Fruit fly (Drosophila melanogaster) whole organism, embryonic: Measurements from ENCODE around the gene Edg78E.

Source experiments
- Abd-B ChIP-seq: fragments of 200-800 bp; sonication (Bioruptor generic); optimal IDR thresholded peaks from 2 replicates; lab custom pipeline; 2018; ENCODE audit warnings: missing biosample characterization, mild to moderate bottlenecking, missing genetic modification characterization, moderate library complexity
- Ada2b ChIP-seq: fragments of 200-800 bp; sonication (Bioruptor generic); IDR thresholded peaks from 2 replicates; pipeline ENCODE4 v1.3.6; 2022; ENCODE audit warnings: missing biosample characterization, missing genetic modification characterization
- CG10543 ChIP-seq: fragments of 200-800 bp; sonication (Bioruptor generic); optimal IDR thresholded peaks from 3 replicates; lab custom pipeline; 2017; ENCODE audit warnings: missing biosample characterization, mild to moderate bottlenecking, missing genetic modification characterization, moderate library complexity
- CG10979 ChIP-seq: fragments of 200-800 bp; sonication (Bioruptor generic); optimal IDR thresholded peaks from 2 replicates; lab custom pipeline; 2018; ENCODE audit warnings: missing biosample characterization, mild to moderate bottlenecking, missing genetic modification characterization, moderate library complexity
- CG11247 ChIP-seq: fragments of 200-800 bp; sonication (Bioruptor generic); IDR thresholded peaks from 2 replicates; pipeline ENCODE4 v1.3.6; 2022; ENCODE audit warnings: missing biosample characterization, missing genetic modification characterization
- CG14014 ChIP-seq: fragments of 200-800 bp; sonication (Bioruptor generic); IDR thresholded peaks from 2 replicates; pipeline ENCODE4 v1.3.6; 2022; ENCODE audit warnings: missing biosample characterization, missing genetic modification characterization
- CG17186 ChIP-seq: fragments of 200-800 bp; sonication (Bioruptor generic); optimal IDR thresholded peaks from 3 replicates; lab custom pipeline; 2017; ENCODE audit warnings: missing biosample characterization, missing genetic modification reagents, missing genetic modification characterization
- CG17361 ChIP-seq: fragments of 200-800 bp; sonication (Bioruptor generic); IDR thresholded peaks from 3 replicates; pipeline ENCODE4 v1.3.6; 2022; ENCODE audit warnings: missing biosample characterization, missing genetic modification characterization
- CG17829 ChIP-seq: fragments of 200-800 bp; optimal IDR thresholded peaks from 2 replicates; lab custom pipeline; 2019; ENCODE audit warnings: missing biosample characterization, mild to moderate bottlenecking, missing genetic modification characterization, moderate library complexity
- CG1832 ChIP-seq: fragments of 200-800 bp; sonication (Bioruptor generic); optimal IDR thresholded peaks from 2 replicates; lab custom pipeline; 2017; ENCODE audit warnings: missing biosample characterization, mild to moderate bottlenecking, missing genetic modification characterization, inconsistent platforms
- CG18599 ChIP-seq: fragments of 200-800 bp; sonication (Bioruptor generic); optimal IDR thresholded peaks from 3 replicates; lab custom pipeline; 2017; ENCODE audit warnings: missing biosample characterization, missing genetic modification characterization, mild to moderate bottlenecking, moderate library complexity, missing genetic modification reagents
- CG3407 ChIP-seq: fragments of 200-800 bp; sonication (Bioruptor generic); optimal IDR thresholded peaks from 2 replicates; lab custom pipeline; 2018; ENCODE audit warnings: missing biosample characterization, mild to moderate bottlenecking, missing genetic modification characterization
- CG6791 ChIP-seq: fragments of 200-800 bp; sonication (Bioruptor generic); IDR thresholded peaks from 3 replicates; pipeline ENCODE4 v1.3.6; 2022; ENCODE audit warnings: missing biosample characterization, missing genetic modification characterization; ENCODE audit not compliant: partially characterized antibody
- CG7786 ChIP-seq: fragments of 200-800 bp; sonication (Bioruptor generic); optimal IDR thresholded peaks from 2 replicates; lab custom pipeline; 2016; ENCODE audit warnings: missing biosample characterization, missing genetic modification characterization
- CG8359 ChIP-seq: fragments of 200-800 bp; sonication (Bioruptor generic); optimal IDR thresholded peaks from 2 replicates; lab custom pipeline; 2017; ENCODE audit warnings: missing biosample characterization, mild to moderate bottlenecking, missing genetic modification characterization, borderline replicate concordance
- CG9437 ChIP-seq: fragments of 200-800 bp; sonication (Bioruptor generic); optimal IDR thresholded peaks from 2 replicates; lab custom pipeline; 2018; ENCODE audit warnings: missing biosample characterization, mild to moderate bottlenecking, missing genetic modification characterization
- D19A ChIP-seq: fragments of 200-800 bp; optimal IDR thresholded peaks from 3 replicates; lab custom pipeline; 2019; ENCODE audit warnings: missing biosample characterization, mild to moderate bottlenecking, missing genetic modification characterization, moderate library complexity
- Doc3 ChIP-seq: fragments of 200-800 bp; sonication (Bioruptor generic); IDR thresholded peaks from 3 replicates; pipeline ENCODE4 v1.3.6; 2022; ENCODE audit warnings: missing biosample characterization, missing genetic modification characterization; ENCODE audit not compliant: partially characterized antibody
- Drgx ChIP-seq: fragments of 200-800 bp; sonication (Bioruptor generic); IDR thresholded peaks from 2 replicates; pipeline ENCODE4 v1.3.6; 2022; ENCODE audit warnings: missing biosample characterization, missing genetic modification characterization
- H15 ChIP-seq: fragments of 200-800 bp; sonication (Bioruptor generic); IDR thresholded peaks from 3 replicates; pipeline ENCODE4 v1.3.6; 2022; ENCODE audit warnings: missing biosample characterization, missing genetic modification characterization
- Hr51 ChIP-seq, 2 experiments: fragments of 200-800 bp; sonication (Bioruptor generic); optimal IDR thresholded peaks; 2 replicates in 1 of 2; 3 replicates in 1 of 2; lab custom pipeline; 2016 to 2018; ENCODE audit warnings: missing biosample characterization in 2 of 2, missing genetic modification characterization in 2 of 2, mild to moderate bottlenecking in 1 of 2, moderate library complexity in 1 of 2
- Jarid2 ChIP-seq: fragments of 200-800 bp; sonication (Bioruptor generic); optimal IDR thresholded peaks from 3 replicates; lab custom pipeline; 2017; ENCODE audit warnings: mild to moderate bottlenecking, missing biosample characterization, missing genetic modification reagents, missing genetic modification characterization
- Med ChIP-seq: fragments of 200-800 bp; sonication (Bioruptor generic); peaks from one replicate; lab custom pipeline; 2016; ENCODE audit warnings: missing biosample characterization, missing genetic modification characterization, mild to moderate bottlenecking, inconsistent platforms, moderate library complexity
- Mrtf ChIP-seq: fragments of 200-800 bp; sonication (Bioruptor generic); IDR thresholded peaks from 3 replicates; pipeline ENCODE4 v1.3.6; 2022; ENCODE audit warnings: missing biosample characterization, missing genetic modification characterization
- NFAT ChIP-seq: fragments of 200-800 bp; sonication (Bioruptor generic); IDR thresholded peaks from 2 replicates; pipeline ENCODE4 v1.3.6; 2022; ENCODE audit warnings: missing biosample characterization, missing genetic modification characterization
- Neu2 ChIP-seq: fragments of 200-800 bp; sonication (Bioruptor generic); optimal IDR thresholded peaks from 3 replicates; lab custom pipeline; 2016; ENCODE audit warnings: missing biosample characterization, missing genetic modification characterization, borderline replicate concordance
- Side ChIP-seq: fragments of 200-800 bp; sonication (Bioruptor generic); optimal IDR thresholded peaks from 2 replicates; lab custom pipeline; 2016; ENCODE audit warnings: missing biosample characterization, missing genetic modification characterization
- Sin3A ChIP-seq: fragments of >200 bp; optimal IDR thresholded peaks from 2 replicates; lab custom pipeline; 2018
- Sox100B ChIP-seq: fragments of 200-800 bp; sonication (Bioruptor generic); optimal IDR thresholded peaks from 3 replicates; lab custom pipeline; 2018; ENCODE audit warnings: missing biosample characterization, mild to moderate bottlenecking, missing genetic modification characterization
- TFAM ChIP-seq: fragments of 200-800 bp; sonication (Bioruptor generic); optimal IDR thresholded peaks from 2 replicates; lab custom pipeline; 2017; ENCODE audit warnings: missing biosample characterization, missing genetic modification characterization, inconsistent platforms
- abd-A ChIP-seq: fragments of 200-800 bp; sonication (Bioruptor generic); optimal IDR thresholded peaks from 3 replicates; lab custom pipeline; 2019; ENCODE audit warnings: missing biosample characterization, mild to moderate bottlenecking, missing genetic modification characterization, moderate library complexity
- amos ChIP-seq: fragments of 200-800 bp; sonication (Bioruptor generic); IDR thresholded peaks from 2 replicates; pipeline ENCODE4 v1.3.6; 2022; ENCODE audit warnings: missing biosample characterization, missing genetic modification characterization; ENCODE audit not compliant: partially characterized antibody
- ase ChIP-seq: fragments of 200-800 bp; sonication (Bioruptor generic); IDR thresholded peaks from 3 replicates; pipeline ENCODE4 v1.3.6; 2022; ENCODE audit warnings: missing biosample characterization, missing genetic modification characterization
- bcd ChIP-seq: fragments of 200-800 bp; sonication (Bioruptor generic); optimal IDR thresholded peaks from 2 replicates; lab custom pipeline; 2017; ENCODE audit warnings: missing biosample characterization, mild to moderate bottlenecking, missing genetic modification characterization
- bowl ChIP-seq: fragments of 200-800 bp; sonication (Bioruptor generic); IDR thresholded peaks from 2 replicates; pipeline ENCODE4 v1.3.6; 2022; ENCODE audit warnings: missing biosample characterization, missing genetic modification characterization
- cad ChIP-seq: fragments of >200 bp; optimal IDR thresholded peaks from 2 replicates; lab custom pipeline; 2017; ENCODE audit warnings: missing biosample characterization, missing genetic modification characterization
- chif ChIP-seq, 2 experiments: fragments of 200-800 bp; sonication (Bioruptor generic); optimal IDR thresholded peaks; 3 replicates each; lab custom pipeline; 2016; ENCODE audit warnings: missing biosample characterization in 2 of 2, missing genetic modification characterization in 2 of 2
- crc ChIP-seq: fragments of 200-800 bp; sonication (Bioruptor generic); optimal IDR thresholded peaks from 2 replicates; lab custom pipeline; 2016; ENCODE audit warnings: missing biosample characterization, missing genetic modification characterization
- croc ChIP-seq: fragments of 200-800 bp; sonication (Bioruptor generic); conservative IDR thresholded peaks from 3 replicates; pipeline ENCODE4 v1.3.6; 2022; ENCODE audit warnings: missing biosample characterization, missing genetic modification characterization
- dpn ChIP-seq, 2 experiments: fragments of 200-800 bp; sonication (Bioruptor generic); optimal IDR thresholded peaks; 3 replicates each; lab custom pipeline; 2016; ENCODE audit warnings: missing biosample characterization in 2 of 2, missing genetic modification characterization in 2 of 2
- peb ChIP-seq: fragments of 200-800 bp; sonication (Bioruptor generic); IDR thresholded peaks from 2 replicates; pipeline ENCODE4 v1.3.6; 2022; ENCODE audit warnings: missing biosample characterization, missing genetic modification characterization
- phol ChIP-seq: fragments of 200-800 bp; sonication (Bioruptor generic); optimal IDR thresholded peaks from 3 replicates; lab custom pipeline; 2018; ENCODE audit warnings: missing biosample characterization, mild to moderate bottlenecking, missing genetic modification characterization, moderate library complexity
- pnt ChIP-seq: fragments of 200-800 bp; sonication (Bioruptor generic); optimal IDR thresholded peaks from 3 replicates; lab custom pipeline; 2016; ENCODE audit warnings: missing biosample characterization, missing genetic modification characterization
- prd ChIP-seq, 3 experiments: fragments of >200 bp in 2 of 3; fragments of 200-800 bp in 1 of 3; sonication (Bioruptor generic) in 1 of 3; optimal IDR thresholded peaks in 2 of 3; IDR thresholded peaks in 1 of 3; 2 replicates in 2 of 3; 3 replicates in 1 of 3; pipeline versions ENCODE4 v1.3.6 to Lab custom; 2017 to 2022; ENCODE audit warnings: missing biosample characterization in 1 of 3, missing genetic modification characterization in 1 of 3
- psq ChIP-seq: fragments of 200-800 bp; sonication (Bioruptor generic); optimal IDR thresholded peaks from 2 replicates; lab custom pipeline; 2017; ENCODE audit warnings: missing biosample characterization, missing genetic modification characterization
- sob ChIP-seq: fragments of 200-800 bp; sonication (Bioruptor generic); IDR thresholded peaks from 2 replicates; pipeline ENCODE4 v1.3.6; 2022; ENCODE audit warnings: missing biosample characterization, missing genetic modification characterization
- twi ChIP-seq: fragments of 200-800 bp; optimal IDR thresholded peaks from 2 replicates; lab custom pipeline; 2019; ENCODE audit warnings: missing biosample characterization, mild to moderate bottlenecking, missing genetic modification characterization, moderate library complexity
- unpg ChIP-seq: fragments of 200-800 bp; sonication (Bioruptor generic); optimal IDR thresholded peaks from 3 replicates; lab custom pipeline; 2018; ENCODE audit warnings: missing biosample characterization, mild to moderate bottlenecking, missing genetic modification characterization, moderate library complexity
- vvl ChIP-seq: fragments of 200-800 bp; sonication (Bioruptor generic); IDR thresholded peaks from 2 replicates; pipeline ENCODE4 v1.3.6; 2022; ENCODE audit warnings: missing biosample characterization, missing genetic modification characterization

Gene Edg78E

DNA sequence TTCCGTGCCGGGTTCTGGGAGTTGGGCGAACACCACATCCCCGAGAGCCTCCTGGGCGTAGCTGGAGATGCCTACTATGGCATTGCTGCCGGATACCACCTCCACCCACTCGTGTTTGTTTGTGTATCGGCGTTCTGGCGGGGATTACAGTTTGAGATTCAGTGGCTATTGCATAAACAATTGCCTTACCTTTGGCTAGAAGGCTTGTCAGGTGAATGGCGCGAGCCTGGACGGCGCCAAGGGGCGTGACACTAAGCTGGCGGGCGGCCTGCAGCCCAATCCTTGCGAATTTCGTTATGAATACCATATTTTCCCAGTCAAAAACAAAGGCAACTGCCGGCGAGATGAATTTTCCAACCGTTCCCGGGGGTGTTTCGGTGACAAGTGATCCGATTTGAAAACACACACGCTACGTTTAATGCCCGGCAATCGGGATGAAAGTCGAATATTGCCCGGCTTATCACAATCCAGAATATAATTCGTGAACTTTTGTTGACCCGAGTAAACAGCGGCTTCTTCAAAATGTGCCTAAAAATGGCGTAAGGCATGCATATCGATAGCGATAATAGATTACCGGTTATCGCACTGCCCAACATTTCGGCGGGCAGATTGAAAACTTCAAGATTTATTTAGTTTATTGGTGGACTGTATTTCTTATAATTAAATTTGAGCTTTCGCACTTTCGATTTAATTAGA lies 16.5 kb downstream of the Edg78E start, which contains the start of gene ppl (continued):
- TF ChIP-seq TFAM (GFP tag; lab: Kevin White, UChicago): no peak
- 0 out of 3 replicates have a peak, but pooled peaks have one; percentile 19 for TF ChIP-seq CG17361
- no peak for TF ChIP-seq twi (tag; lab: Kevin White, UChicago)
- peak; percentile 57 for TF ChIP-seq CG6791 (GFP tag; lab: Robert Waterston, UW)
- no peak for TF ChIP-seq Jarid2
- TF ChIP-seq Sin3A (lab: Kevin White, UChicago): peak; percentile 28
- no peak for TF ChIP-seq CG7786 (GFP tag; lab: Kevin White, UChicago)
- TF ChIP-seq CG1832 (GFP tag; lab: Kevin White, UChicago): no peak
- TF ChIP-seq amos: peak; percentile 60; the same call in 1 of the 2 replicates
- TF ChIP-seq Abd-B (GFP tag; lab: Kevin White, UChicago): no peak
- TF ChIP-seq Drgx: no peak
- TF ChIP-seq abd-A (tag; lab: Kevin White, UChicago): no peak
- no peak for TF ChIP-seq unpg (GFP tag; lab: Kevin White, UChicago)
- no peak for TF ChIP-seq Hr51 (GFP tag; optimal IDR thresholded peaks at IDR 0.05; lab: Kevin White, UChicago)
- no peak for TF ChIP-seq sob
- no peak for TF ChIP-seq cad
- peak; percentile 60 for TF ChIP-seq Med (GFP tag; lab: Kevin White, UChicago)
- TF ChIP-seq psq (GFP tag; lab: Kevin White, UChicago): no peak
- TF ChIP-seq chif (GFP tag; optimal IDR thresholded peaks at IDR 0.05; lab: Kevin White, UChicago): no peak
- TF ChIP-seq D19A (tag; lab: Kevin White, UChicago): no peak
- TF ChIP-seq CG18599 (GFP tag; lab: Kevin White, UChicago): no peak
- no peak for TF ChIP-seq croc (GFP tag; lab: Robert Waterston, UW)
- no peak for TF ChIP-seq ase (GFP tag; lab: Robert Waterston, UW)
- peak; percentile 48; the same call in 2 of the 3 replicates for TF ChIP-seq Doc3 (GFP tag; lab: Robert Waterston, UW)
- no peak for TF ChIP-seq CG11247 (GFP tag; lab: Robert Waterston, UW)
- peak; percentile 9 for TF ChIP-seq CG17186 (GFP tag; lab: Kevin White, UChicago)
- no peak for TF ChIP-seq crc (GFP tag; lab: Kevin White, UChicago)
- peak; percentile 9 for TF ChIP-seq Sox100B (GFP tag; lab: Kevin White, UChicago)
- no peak for TF ChIP-seq prd (optimal IDR thresholded peaks at IDR 0.05; lab: Kevin White, UChicago)
- no peak for TF ChIP-seq prd (GFP tag; IDR thresholded peaks at IDR 0.05; lab: Robert Waterston, UW)
- no peak for TF ChIP-seq Side
- TF ChIP-seq CG9437 (GFP tag; lab: Kevin White, UChicago): no peak
- no peak for TF ChIP-seq H15 (GFP tag; lab: Robert Waterston, UW)
- TF ChIP-seq pnt (GFP tag; lab: Kevin White, UChicago): no peak
- TF ChIP-seq bcd (GFP tag; lab: Kevin White, UChicago): no peak
- TF ChIP-seq CG10543 (GFP tag; lab: Kevin White, UChicago): peak; percentile 65
- TF ChIP-seq dpn (GFP tag; optimal IDR thresholded peaks at IDR 0.05; lab: Kevin White, UChicago): no peak
- no peak for TF ChIP-seq Ada2b
- no peak for TF ChIP-seq Mrtf
- TF ChIP-seq peb (GFP tag; lab: Robert Waterston, UW): no peak
- TF ChIP-seq CG8359 (GFP tag; lab: Kevin White, UChicago): no peak
- no peak for TF ChIP-seq CG10979 (tag; lab: Kevin White, UChicago)
- TF ChIP-seq CG14014 (GFP tag; lab: Robert Waterston, UW): no peak
- TF ChIP-seq CG17829 (tag; lab: Kevin White, UChicago): peak; percentile 29
- TF ChIP-seq CG3407 (GFP tag; lab: Kevin White, UChicago): no peak
- TF ChIP-seq bowl (GFP tag; lab: Robert Waterston, UW): no peak
- TF ChIP-seq phol (tag; lab: Kevin White, UChicago): peak; percentile 47
- no peak for TF ChIP-seq Neu2 (GFP tag; lab: Kevin White, UChicago)
- TF ChIP-seq NFAT (GFP tag; lab: Robert Waterston, UW): peak; percentile 21; the same call in 1 of the 2 replicates
- peak; percentile 31; the same call in 1 of the 2 replicates for TF ChIP-seq vvl
